Worm (Caenorhabditis elegans) whole organism, L3 larva: ENCODE results near the gene tsp-12.

Experiments
- R02D3.7 ChIP-seq: fragments of 150-350 bp; optimal IDR thresholded peaks from 2 replicates; lab custom pipeline; 2014; ENCODE audit warnings: missing biosample characterization, missing genetic modification characterization
- ZK546.5 ChIP-seq: sonication (generic microtip); optimal IDR thresholded peaks from 2 replicates; lab custom pipeline; 2017; ENCODE audit warnings: missing biosample characterization, missing genetic modification characterization
- ceh-16 ChIP-seq: sonication (generic microtip); optimal IDR thresholded peaks from 2 replicates; lab custom pipeline; 2017; ENCODE audit warnings: missing biosample characterization, missing genetic modification characterization
- ceh-28 ChIP-seq: fragments of 150-350 bp; optimal IDR thresholded peaks from 2 replicates; lab custom pipeline; 2014; ENCODE audit warnings: missing biosample characterization, missing genetic modification reagents, missing genetic modification characterization
- ceh-82 ChIP-seq: fragments of 150-350 bp; optimal IDR thresholded peaks from 2 replicates; lab custom pipeline; 2014; ENCODE audit warnings: missing biosample characterization, missing genetic modification characterization
- ceh-9 ChIP-seq: sonication (generic microtip); optimal IDR thresholded peaks from 2 replicates; lab custom pipeline; 2018; ENCODE audit warnings: missing biosample characterization, missing genetic modification characterization
- daf-12 ChIP-seq: fragments of 150-350 bp; optimal IDR thresholded peaks from 2 replicates; lab custom pipeline; 2014; ENCODE audit warnings: missing biosample characterization, missing genetic modification reagents, missing genetic modification characterization
- elt-1 ChIP-seq: fragments of 150-350 bp; optimal IDR thresholded peaks from 2 replicates; lab custom pipeline; 2014; ENCODE audit warnings: missing biosample characterization, missing genetic modification characterization
- elt-2 ChIP-seq: sonication (generic microtip); optimal IDR thresholded peaks from 2 replicates; lab custom pipeline; 2016; ENCODE audit warnings: missing genetic modification reagents, mild to moderate bottlenecking, missing genetic modification characterization, missing compliant biosample characterization
- elt-3 ChIP-seq, 3 experiments: fragments of 150-350 bp in 1 of 3; sonication (generic microtip) in 2 of 3; optimal IDR thresholded peaks; 2 replicates in 2 of 3; 4 replicates in 1 of 3; lab custom pipeline; 2014 to 2017; ENCODE audit warnings: missing biosample characterization in 3 of 3, missing genetic modification characterization in 3 of 3
- fkh-2 ChIP-seq: fragments of 150-350 bp; optimal IDR thresholded peaks from 2 replicates; lab custom pipeline; 2014; ENCODE audit warnings: missing biosample characterization, missing genetic modification reagents, missing genetic modification characterization
- hmg-11 ChIP-seq: sonication (generic microtip); optimal IDR thresholded peaks from 2 replicates; lab custom pipeline; 2016; ENCODE audit warnings: missing genetic modification characterization, missing compliant biosample characterization
- jun-1 ChIP-seq: fragments of 150-350 bp; optimal IDR thresholded peaks from 2 replicates; lab custom pipeline; 2014; ENCODE audit warnings: missing biosample characterization, missing genetic modification reagents, missing genetic modification characterization
- lin-15B ChIP-seq: fragments of 150-350 bp; optimal IDR thresholded peaks from 2 replicates; lab custom pipeline; 2014; ENCODE audit warnings: missing biosample characterization, missing genetic modification characterization
- lsy-12 ChIP-seq: sonication (generic microtip); optimal IDR thresholded peaks from 2 replicates; lab custom pipeline; 2016; ENCODE audit warnings: mild to moderate bottlenecking, missing genetic modification characterization, missing compliant biosample characterization
- mml-1 ChIP-seq: fragments of 150-350 bp; sonication (generic microtip); optimal IDR thresholded peaks from 3 replicates; lab custom pipeline; 2014; ENCODE audit warnings: missing biosample characterization, missing genetic modification characterization
- nhr-11 ChIP-seq: fragments of 150-350 bp; optimal IDR thresholded peaks from 2 replicates; lab custom pipeline; 2014; ENCODE audit warnings: missing biosample characterization, missing genetic modification characterization
- nhr-23 ChIP-seq: fragments of 150-350 bp; optimal IDR thresholded peaks from 2 replicates; lab custom pipeline; 2014; ENCODE audit warnings: missing biosample characterization, missing genetic modification reagents, missing genetic modification characterization
- nhr-237 ChIP-seq: fragments of 150-350 bp; optimal IDR thresholded peaks from 2 replicates; lab custom pipeline; 2014; ENCODE audit warnings: missing biosample characterization, missing genetic modification characterization
- nhr-43 ChIP-seq: sonication (generic microtip); optimal IDR thresholded peaks from 2 replicates; lab custom pipeline; 2016; ENCODE audit warnings: mild to moderate bottlenecking, missing genetic modification characterization, missing compliant biosample characterization; ENCODE audit not compliant: poor library complexity, severe bottlenecking
- nhr-67 ChIP-seq: fragments of 150-350 bp; optimal IDR thresholded peaks from 2 replicates; lab custom pipeline; 2014; ENCODE audit warnings: missing biosample characterization, missing genetic modification characterization
- nhr-77 ChIP-seq: fragments of 150-350 bp; optimal IDR thresholded peaks from 2 replicates; lab custom pipeline; 2014; ENCODE audit warnings: missing biosample characterization, missing genetic modification characterization
- pqm-1 ChIP-seq: fragments of 150-350 bp; optimal IDR thresholded peaks from 2 replicates; lab custom pipeline; 2017; ENCODE audit warnings: missing biosample characterization, missing genetic modification characterization, inconsistent platforms
- sea-2 ChIP-seq: fragments of 150-350 bp; sonication (generic microtip); optimal IDR thresholded peaks from 4 replicates; lab custom pipeline; 2014; ENCODE audit warnings: missing biosample characterization, missing genetic modification reagents, missing genetic modification characterization
- tbx-2 ChIP-seq: sonication (generic microtip); optimal IDR thresholded peaks from 2 replicates; lab custom pipeline; 2016; ENCODE audit warnings: mild to moderate bottlenecking, missing genetic modification characterization, missing compliant biosample characterization
- unc-39 ChIP-seq: sonication (generic microtip); optimal IDR thresholded peaks from 4 replicates; lab custom pipeline; 2017; ENCODE audit warnings: missing biosample characterization, missing genetic modification characterization
- unc-62 ChIP-seq: fragments of 150-350 bp; sonication (generic microtip); optimal IDR thresholded peaks from 4 replicates; lab custom pipeline; 2014; ENCODE audit warnings: missing biosample characterization, missing genetic modification reagents, missing genetic modification characterization

tsp-12 gene

DNA sequence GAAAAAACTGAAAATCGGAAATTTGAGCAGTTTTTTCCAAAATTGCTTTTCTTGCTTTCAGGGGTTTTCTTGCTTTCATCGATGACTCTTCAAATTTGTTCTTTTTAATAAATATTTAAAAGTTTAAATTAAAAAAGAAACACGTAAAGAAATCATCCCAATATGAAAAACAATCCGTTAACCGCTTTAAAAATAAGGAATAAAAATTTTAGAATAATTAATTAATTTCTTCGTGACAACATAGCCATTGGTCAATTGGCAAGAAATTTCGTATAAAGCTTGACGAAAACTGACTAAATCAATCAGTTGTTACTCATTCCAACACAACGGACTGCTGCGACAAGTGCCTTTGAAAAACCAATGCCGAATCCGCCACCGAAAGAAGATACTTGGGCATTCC, 37.8 kb downstream of the tsp-12 start, which contains the start of gene nsph-3.2:
Gene nsph-3.2, plus strand, starts transcription at position 301 of the 400 bp plus-strand sequence.
- TF ChIP-seq unc-62 (GFP tag; lab: Kevin White, UChicago) (no peak), ZK546.5 (no peak), tbx-2 (tag; lab: Kevin White, UChicago) (no peak), jun-1 (no peak), nhr-11 (tag; lab: Kevin White, UChicago) (no peak), ceh-16 (tag; lab: Kevin White, UChicago) (no peak), nhr-77 (tag; lab: Kevin White, UChicago) (no peak), nhr-43 (tag; lab: Kevin White, UChicago) (no peak), nhr-237 (no peak), elt-1 (tag; lab: Kevin White, UChicago) (no peak), mml-1 (tag; lab: Kevin White, UChicago) (no peak), unc-39 (tag; lab: Kevin White, UChicago) (no peak), elt-2 (tag; lab: Kevin White, UChicago) (no peak), fkh-2 (tag; lab: Kevin White, UChicago) (no peak), hmg-11 (tag; lab: Kevin White, UChicago) (no peak)

DNA sequence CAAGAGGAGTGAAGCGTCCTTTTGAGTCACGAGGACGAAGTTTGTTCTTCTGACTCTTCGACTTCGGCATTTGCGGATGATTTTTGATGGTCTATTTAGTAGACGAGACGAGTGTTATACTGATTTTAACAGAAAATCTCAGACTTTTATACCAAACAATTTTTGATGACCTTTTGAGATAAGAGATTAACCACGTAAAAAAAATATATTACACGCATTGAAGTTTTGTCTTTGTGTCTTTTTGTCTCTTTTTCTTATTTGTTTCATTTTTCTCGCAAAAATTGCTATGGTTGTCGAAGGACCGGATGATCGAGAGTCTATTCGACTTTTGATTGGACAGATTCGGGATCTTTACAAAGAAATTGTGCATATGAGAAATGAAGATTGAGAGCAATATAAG, 39.0 kb downstream of the tsp-12 start, which contains the start of gene spch-1:
Gene spch-1, minus strand, starts transcription at position 101 of the 400 bp plus-strand sequence.
- TF ChIP-seq elt-3 (tag; optimal IDR thresholded peaks at IDR 0.05; lab: Kevin White, UChicago) = no peak
- TF ChIP-seq sea-2 (GFP tag; lab: Kevin White, UChicago) = no peak
- no peak for TF ChIP-seq lsy-12

DNA sequence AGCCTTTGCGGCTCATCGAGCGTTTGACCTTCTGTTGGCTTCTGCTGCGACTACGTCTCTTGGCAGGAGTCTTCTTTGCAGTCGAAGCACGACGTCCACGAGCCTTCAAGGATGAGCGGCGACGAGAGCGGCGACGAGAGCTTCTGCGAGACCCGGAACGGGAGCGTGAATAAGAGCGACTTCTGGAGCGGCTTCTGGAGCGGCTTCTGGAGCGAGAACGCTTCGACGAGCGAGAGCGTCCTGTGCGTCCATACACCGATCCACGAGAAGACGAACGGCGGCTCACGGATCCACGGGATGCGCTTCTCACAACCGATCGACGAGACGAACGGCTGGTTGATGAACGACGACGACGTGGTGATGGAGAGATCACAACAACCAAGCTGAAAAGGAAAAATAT, 39.5 kb downstream of the tsp-12 start:
- TF ChIP-seq nhr-11 (tag; lab: Kevin White, UChicago) (no peak), lsy-12 (no peak), lin-15B (tag; lab: Kevin White, UChicago) (no peak), nhr-43 (tag; lab: Kevin White, UChicago) (no peak), daf-12 (no peak), pqm-1 (tag; lab: Kevin White, UChicago) (no peak), ceh-82 (tag; lab: Kevin White, UChicago) (no peak), ZK546.5 (no peak)

DNA sequence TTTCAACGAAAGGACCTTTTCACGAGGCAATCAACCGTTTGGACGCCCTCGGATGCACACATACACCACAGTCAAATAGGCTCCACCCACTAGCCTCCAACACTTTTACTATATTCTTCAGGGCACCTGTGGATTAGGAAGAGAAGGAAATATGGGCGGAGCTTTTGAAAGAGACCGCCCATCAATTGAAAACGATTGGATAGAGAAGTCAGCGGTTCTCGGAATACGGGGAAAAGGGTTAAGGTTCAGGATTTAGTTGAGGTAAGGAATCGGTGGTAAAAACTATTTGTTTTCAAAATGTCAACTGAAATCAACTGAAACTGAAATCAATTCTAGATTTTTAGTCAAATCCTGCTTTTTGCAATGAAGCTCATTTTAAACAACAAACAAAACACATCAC, 40.0 kb downstream of the tsp-12 start, which contains the start of gene egl-38:
Gene egl-38, minus strand, starts transcription at position 101 of the 400 bp plus-strand sequence.
- TF ChIP-seq sea-2 (GFP tag; lab: Kevin White, UChicago) = no peak
- no peak for TF ChIP-seq ceh-28 (tag; lab: Kevin White, UChicago)
- TF ChIP-seq elt-1 (tag; lab: Kevin White, UChicago) = no peak
- no peak for TF ChIP-seq hmg-11 (tag; lab: Kevin White, UChicago)
- TF ChIP-seq ceh-82 (tag; lab: Kevin White, UChicago) = no peak
- no peak for TF ChIP-seq ceh-16 (tag; lab: Kevin White, UChicago)
- no peak for TF ChIP-seq nhr-77 (tag; lab: Kevin White, UChicago)
- no peak for TF ChIP-seq R02D3.7 (tag; lab: Kevin White, UChicago)
- no peak for TF ChIP-seq daf-12
- TF ChIP-seq nhr-67 = no peak
- TF ChIP-seq jun-1 = no peak
- no peak for TF ChIP-seq nhr-23 (tag; lab: Kevin White, UChicago)
- TF ChIP-seq ceh-9 (tag; lab: Kevin White, UChicago) = no peak
